Fruit fly (Drosophila melanogaster) whole organism, prepupa: ENCODE results near the gene MED15.

Experiments used
- Blimp-1 ChIP-seq: fragments of 200-800 bp; sonication (Bioruptor generic); optimal IDR thresholded peaks from 3 replicates; lab custom pipeline; 2017; ENCODE audit warnings: missing biosample characterization, missing genetic modification characterization, mild to moderate bottlenecking, moderate library complexity, missing genetic modification reagents
- CG10669 ChIP-seq: fragments of 200-800 bp; sonication (Bioruptor generic); optimal IDR thresholded peaks from 3 replicates; lab custom pipeline; 2018; ENCODE audit warnings: missing biosample characterization, mild to moderate bottlenecking, missing genetic modification characterization, moderate library complexity
- CG11294 ChIP-seq: fragments of 200-800 bp; sonication (Bioruptor generic); IDR thresholded peaks from 2 replicates; pipeline ENCODE4 v1.3.6; 2022; ENCODE audit warnings: missing biosample characterization, missing genetic modification characterization
- CG11902 ChIP-seq: fragments of 200-800 bp; sonication (Bioruptor generic); optimal IDR thresholded peaks from 3 replicates; lab custom pipeline; 2016; ENCODE audit warnings: missing biosample characterization, missing genetic modification characterization
- CG15336 ChIP-seq: fragments of 200-800 bp; sonication (Bioruptor generic); IDR thresholded peaks from 2 replicates; pipeline ENCODE4 v1.3.6; 2022; ENCODE audit warnings: missing biosample characterization, missing genetic modification characterization
- CG1621 ChIP-seq: fragments of 200-800 bp; sonication (Bioruptor generic); optimal IDR thresholded peaks from 3 replicates; lab custom pipeline; 2018; ENCODE audit warnings: missing biosample characterization, mild to moderate bottlenecking, missing genetic modification characterization
- CG3032 ChIP-seq: fragments of 200-800 bp; optimal IDR thresholded peaks from 2 replicates; lab custom pipeline; 2019; ENCODE audit warnings: missing biosample characterization, mild to moderate bottlenecking, missing genetic modification characterization, moderate library complexity
- CG32006 ChIP-seq: fragments of 200-800 bp; sonication (Bioruptor generic); optimal IDR thresholded peaks from 3 replicates; lab custom pipeline; 2017; ENCODE audit warnings: missing biosample characterization, mild to moderate bottlenecking, missing genetic modification characterization
- CG34406 ChIP-seq: fragments of 200-800 bp; sonication (Bioruptor generic); optimal IDR thresholded peaks from 3 replicates; lab custom pipeline; 2016; ENCODE audit warnings: missing biosample characterization, missing genetic modification characterization
- CG3919 ChIP-seq: fragments of 200-800 bp; sonication (Bioruptor generic); optimal IDR thresholded peaks from 3 replicates; lab custom pipeline; 2016; ENCODE audit warnings: missing biosample characterization, missing genetic modification characterization
- CG4318 ChIP-seq: fragments of 200-800 bp; sonication (Bioruptor generic); optimal IDR thresholded peaks from 3 replicates; lab custom pipeline; 2017; ENCODE audit warnings: missing biosample characterization, mild to moderate bottlenecking, missing genetic modification characterization
- CG6163 ChIP-seq: fragments of 200-800 bp; sonication (Bioruptor generic); IDR thresholded peaks from 3 replicates; pipeline ENCODE4 v1.3.6; 2022; ENCODE audit warnings: missing biosample characterization, missing genetic modification characterization
- CG6276 ChIP-seq: fragments of 200-800 bp; sonication (Bioruptor generic); optimal IDR thresholded peaks from 2 replicates; lab custom pipeline; 2017; ENCODE audit warnings: missing biosample characterization, mild to moderate bottlenecking, missing genetic modification characterization
- CG6792 ChIP-seq: fragments of 200-800 bp; sonication (Bioruptor generic); optimal IDR thresholded peaks from 3 replicates; lab custom pipeline; 2016; ENCODE audit warnings: missing biosample characterization, missing genetic modification characterization
- CG6808 ChIP-seq: fragments of 200-800 bp; sonication (Bioruptor generic); optimal IDR thresholded peaks from 3 replicates; lab custom pipeline; 2017; ENCODE audit warnings: missing biosample characterization, missing genetic modification characterization, mild to moderate bottlenecking, moderate library complexity, missing genetic modification reagents
- CG7368 ChIP-seq: fragments of 200-800 bp; sonication (Bioruptor generic); optimal IDR thresholded peaks from 3 replicates; lab custom pipeline; 2016; ENCODE audit warnings: missing biosample characterization, missing genetic modification characterization
- CG8119 ChIP-seq: fragments of 200-800 bp; sonication (Bioruptor generic); IDR thresholded peaks from 3 replicates; pipeline ENCODE4 v1.3.6; 2022; ENCODE audit warnings: missing biosample characterization, missing genetic modification characterization
- CG8319 ChIP-seq: fragments of 200-800 bp; sonication (Bioruptor generic); optimal IDR thresholded peaks from 3 replicates; lab custom pipeline; 2016; ENCODE audit warnings: missing biosample characterization, missing genetic modification characterization
- CG8632 ChIP-seq: fragments of 200-800 bp; sonication (Bioruptor generic); optimal IDR thresholded peaks from 3 replicates; lab custom pipeline; 2016; ENCODE audit warnings: missing biosample characterization, missing genetic modification characterization
- CG9139 ChIP-seq: fragments of 200-800 bp; sonication (Bioruptor generic); optimal IDR thresholded peaks from 3 replicates; lab custom pipeline; 2017; ENCODE audit warnings: missing biosample characterization, mild to moderate bottlenecking, missing genetic modification characterization
- Eip75B ChIP-seq: fragments of 200-800 bp; sonication (Bioruptor generic); optimal IDR thresholded peaks from 3 replicates; lab custom pipeline; 2016; ENCODE audit warnings: missing biosample characterization, missing genetic modification characterization
- Eip78C ChIP-seq: fragments of 200-800 bp; sonication (Bioruptor generic); peaks from one replicate; lab custom pipeline; 2016; ENCODE audit warnings: missing biosample characterization, missing genetic modification characterization
- Eip93F ChIP-seq: fragments of 200-800 bp; sonication (Bioruptor generic); optimal IDR thresholded peaks from 2 replicates; lab custom pipeline; 2016; ENCODE audit warnings: missing biosample characterization, mild to moderate bottlenecking, missing genetic modification characterization
- Ets21C ChIP-seq: fragments of 200-800 bp; sonication (Bioruptor generic); optimal IDR thresholded peaks from 3 replicates; lab custom pipeline; 2016; ENCODE audit warnings: missing biosample characterization, missing genetic modification characterization
- Gug ChIP-seq: fragments of 200-800 bp; sonication (Bioruptor generic); IDR thresholded peaks from 2 replicates; pipeline ENCODE4 v1.3.6; 2022; ENCODE audit warnings: missing biosample characterization, missing genetic modification characterization
- Hr4 ChIP-seq: fragments of 200-800 bp; sonication (Bioruptor generic); optimal IDR thresholded peaks from 3 replicates; lab custom pipeline; 2016; ENCODE audit warnings: missing biosample characterization, missing genetic modification characterization
- Lpt ChIP-seq: fragments of 200-800 bp; sonication (Bioruptor generic); optimal IDR thresholded peaks from 3 replicates; lab custom pipeline; 2016; ENCODE audit warnings: missing biosample characterization, missing genetic modification characterization
- Met ChIP-seq: fragments of 200-800 bp; sonication (Bioruptor generic); optimal IDR thresholded peaks from 3 replicates; lab custom pipeline; 2016; ENCODE audit warnings: missing biosample characterization, missing genetic modification characterization
- OdsH ChIP-seq: fragments of 200-800 bp; sonication (Bioruptor generic); optimal IDR thresholded peaks from 3 replicates; lab custom pipeline; 2016; ENCODE audit warnings: missing biosample characterization, missing genetic modification characterization
- Sox102F ChIP-seq: fragments of 200-800 bp; sonication (Bioruptor generic); optimal IDR thresholded peaks from 2 replicates; lab custom pipeline; 2016; ENCODE audit warnings: missing biosample characterization, mild to moderate bottlenecking, missing genetic modification characterization
- Sox14 ChIP-seq: fragments of 200-800 bp; sonication (Bioruptor generic); optimal IDR thresholded peaks from 3 replicates; lab custom pipeline; 2016; ENCODE audit warnings: missing biosample characterization, missing genetic modification characterization
- Sox15 ChIP-seq: fragments of 200-800 bp; sonication (Bioruptor generic); optimal IDR thresholded peaks from 3 replicates; lab custom pipeline; 2016; ENCODE audit warnings: missing biosample characterization, missing genetic modification characterization
- achi ChIP-seq: fragments of 200-800 bp; sonication (Bioruptor generic); optimal IDR thresholded peaks from 3 replicates; lab custom pipeline; 2016; ENCODE audit warnings: missing biosample characterization, missing genetic modification characterization
- acj6 ChIP-seq: fragments of 200-800 bp; sonication (Bioruptor generic); optimal IDR thresholded peaks from 3 replicates; lab custom pipeline; 2016; ENCODE audit warnings: missing biosample characterization, missing genetic modification characterization
- dac ChIP-seq: fragments of 200-800 bp; sonication (Bioruptor generic); optimal IDR thresholded peaks from 2 replicates; lab custom pipeline; 2017; ENCODE audit warnings: missing biosample characterization, mild to moderate bottlenecking, missing genetic modification characterization
- dsx ChIP-seq: fragments of 200-800 bp; optimal IDR thresholded peaks from 3 replicates; lab custom pipeline; 2019; ENCODE audit warnings: missing biosample characterization, mild to moderate bottlenecking, missing genetic modification characterization, moderate library complexity; ENCODE audit not compliant: poor library complexity, severe bottlenecking
- esn ChIP-seq: fragments of 200-800 bp; sonication (Bioruptor generic); optimal IDR thresholded peaks from 2 replicates; lab custom pipeline; 2016; ENCODE audit warnings: missing biosample characterization, mild to moderate bottlenecking, missing genetic modification characterization, moderate library complexity
- fd59A ChIP-seq: fragments of 200-800 bp; sonication (Bioruptor generic); optimal IDR thresholded peaks from 2 replicates; lab custom pipeline; 2017; ENCODE audit warnings: missing biosample characterization, mild to moderate bottlenecking, missing genetic modification characterization, missing genetic modification reagents
- fd85E ChIP-seq: fragments of 200-800 bp; sonication (Bioruptor generic); optimal IDR thresholded peaks from 3 replicates; lab custom pipeline; 2016; ENCODE audit warnings: missing biosample characterization, missing genetic modification characterization
- fkh ChIP-seq: fragments of 200-800 bp; sonication (Bioruptor generic); optimal IDR thresholded peaks from 3 replicates; lab custom pipeline; 2017; ENCODE audit warnings: missing biosample characterization, mild to moderate bottlenecking, missing genetic modification characterization, moderate library complexity
- lz ChIP-seq: fragments of 200-800 bp; sonication (Bioruptor generic); optimal IDR thresholded peaks from 3 replicates; lab custom pipeline; 2016; ENCODE audit warnings: missing biosample characterization, missing genetic modification characterization
- net ChIP-seq: fragments of 200-800 bp; sonication (Bioruptor generic); optimal IDR thresholded peaks from 3 replicates; lab custom pipeline; 2016; ENCODE audit warnings: missing biosample characterization, missing genetic modification characterization
- pdm3 ChIP-seq: fragments of 200-800 bp; sonication (Bioruptor generic); optimal IDR thresholded peaks from 3 replicates; lab custom pipeline; 2016; ENCODE audit warnings: missing biosample characterization, missing genetic modification characterization
- salr ChIP-seq, 2 experiments: fragments of 200-800 bp; sonication (Bioruptor generic); optimal IDR thresholded peaks; 3 replicates each; lab custom pipeline; 2016 to 2018; ENCODE audit warnings: missing biosample characterization in 2 of 2, missing genetic modification characterization in 2 of 2, mild to moderate bottlenecking in 1 of 2
- ss ChIP-seq, 2 experiments: fragments of 200-800 bp; sonication (Bioruptor generic); optimal IDR thresholded peaks; 2 replicates in 1 of 2; 3 replicates in 1 of 2; lab custom pipeline; 2017 to 2018; ENCODE audit warnings: mild to moderate bottlenecking in 2 of 2, missing biosample characterization in 2 of 2, missing genetic modification characterization in 2 of 2, moderate library complexity in 1 of 2
- svp ChIP-seq: fragments of 200-800 bp; sonication (Bioruptor generic); peaks from one replicate; lab custom pipeline; 2016; ENCODE audit warnings: missing biosample characterization, missing genetic modification characterization
- topi ChIP-seq: fragments of 200-800 bp; sonication (Bioruptor generic); optimal IDR thresholded peaks from 3 replicates; lab custom pipeline; 2016; ENCODE audit warnings: missing biosample characterization, missing genetic modification characterization
- vri ChIP-seq: fragments of 200-800 bp; sonication (Bioruptor generic); optimal IDR thresholded peaks from 3 replicates; lab custom pipeline; 2016; ENCODE audit warnings: missing biosample characterization, mild to moderate bottlenecking, missing genetic modification characterization

The MED15 gene

DNA sequence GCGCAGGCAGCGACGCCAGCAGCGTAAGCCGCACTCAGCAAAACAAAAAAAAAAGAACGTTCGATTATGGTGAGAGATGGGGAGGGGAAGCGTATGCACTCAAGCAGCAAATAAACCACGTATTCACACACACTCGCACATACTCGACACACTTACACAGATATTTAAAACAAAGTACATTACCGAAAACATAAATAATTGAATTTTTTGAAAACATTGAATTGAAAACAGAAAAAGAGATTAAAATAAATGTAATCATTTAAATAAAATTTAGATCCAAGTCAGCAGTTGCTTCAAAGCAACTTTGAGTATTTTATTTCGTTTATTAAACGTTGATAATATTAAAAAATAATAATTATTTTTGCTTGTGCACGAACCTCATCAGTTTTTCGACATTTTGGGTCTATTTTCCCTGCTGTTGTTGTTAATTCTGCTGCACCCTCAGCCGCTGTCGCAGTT, 1.8 kb upstream of the MED15 start (continued):
- no peak for TF ChIP-seq Sox14 (GFP tag; lab: Kevin White, UChicago)
- peak; percentile 34 for TF ChIP-seq topi (GFP tag; lab: Kevin White, UChicago)
- peak; percentile 2 for TF ChIP-seq CG9139 (GFP tag; lab: Kevin White, UChicago)
- peak; percentile 65 for TF ChIP-seq CG6276 (GFP tag; lab: Kevin White, UChicago)
- peak; percentile 65 for TF ChIP-seq acj6 (GFP tag; lab: Kevin White, UChicago)
- TF ChIP-seq Hr4: peak; percentile 47
- TF ChIP-seq net (GFP tag; lab: Kevin White, UChicago): peak; percentile 41
- TF ChIP-seq pdm3 (GFP tag; lab: Kevin White, UChicago): peak; percentile 46
- peak; percentile 81; the same call in 2 of the 3 replicates for TF ChIP-seq CG6163 (GFP tag; lab: Robert Waterston, UW)
- TF ChIP-seq ss (GFP tag; optimal IDR thresholded peaks at IDR 0.05; lab: Kevin White, UChicago): peak; percentile 48 to 69
- peak; percentile 25 for TF ChIP-seq Sox102F (GFP tag; lab: Kevin White, UChicago)
- no peak for TF ChIP-seq salr (GFP tag; optimal IDR thresholded peaks at IDR 0.05; lab: Kevin White, UChicago)
- no peak for TF ChIP-seq Gug
- no peak for TF ChIP-seq Ets21C
- TF ChIP-seq CG6792: peak; percentile 49
- no peak for TF ChIP-seq CG8119 (GFP tag; lab: Robert Waterston, UW)
- TF ChIP-seq Sox15 (GFP tag; lab: Kevin White, UChicago): peak; percentile 33
- peak; percentile 11 for TF ChIP-seq Eip75B (GFP tag; lab: Kevin White, UChicago)
- peak; percentile 46 for TF ChIP-seq Met
- TF ChIP-seq CG4318: peak; percentile 7
- TF ChIP-seq achi (GFP tag; lab: Kevin White, UChicago): peak; percentile 47

DNA sequence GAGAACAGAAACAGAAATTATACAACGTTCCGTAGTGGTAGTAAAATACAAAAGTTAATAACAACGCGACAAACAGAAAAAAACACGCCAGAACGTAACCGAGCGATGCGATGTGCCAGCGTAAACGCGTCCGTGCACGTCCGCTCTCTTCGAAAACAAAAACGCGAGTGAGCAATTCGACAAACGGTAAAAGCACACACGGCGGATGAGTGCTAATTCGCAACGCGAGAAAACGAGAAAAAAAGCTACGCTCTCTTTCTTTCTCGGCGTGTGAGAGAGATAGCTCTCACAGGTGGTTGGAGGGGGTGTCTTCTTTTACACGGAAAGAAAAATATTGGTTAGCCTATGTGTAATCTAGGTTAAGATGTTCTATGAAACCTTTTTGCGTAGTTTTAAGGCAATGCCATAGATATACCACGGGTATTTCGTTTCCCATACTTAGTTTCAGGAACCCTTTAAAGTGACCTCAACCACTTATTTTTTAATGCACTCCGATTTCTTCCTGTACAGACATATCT, 681 bp upstream of the MED15 start, which contains the start of gene CG4297:
Gene CG4297, minus strand, starts transcription at position 128 of the 518 bp plus-strand sequence.
- peak; percentile 87 for TF ChIP-seq pdm3 (GFP tag; lab: Kevin White, UChicago)
- TF ChIP-seq fd59A (GFP tag; lab: Kevin White, UChicago): peak; percentile 38
- no peak for TF ChIP-seq fd85E (GFP tag; lab: Kevin White, UChicago)
- peak; percentile 69 for TF ChIP-seq vri (GFP tag; lab: Kevin White, UChicago)
- peak; percentile 73 for TF ChIP-seq CG3032 (tag; lab: Kevin White, UChicago)
- TF ChIP-seq CG3919 (GFP tag; lab: Kevin White, UChicago): peak; percentile 84
- TF ChIP-seq CG34406 (GFP tag; lab: Kevin White, UChicago): peak; percentile 71
- TF ChIP-seq Lpt (GFP tag; lab: Kevin White, UChicago): peak; percentile 81
- peak; percentile 75 for TF ChIP-seq CG8319 (GFP tag; lab: Kevin White, UChicago)
- TF ChIP-seq Eip93F (GFP tag; lab: Kevin White, UChicago): peak; percentile 64
- TF ChIP-seq CG6808 (GFP tag; lab: Kevin White, UChicago): peak; percentile 72
- no peak for TF ChIP-seq CG15336 (GFP tag; lab: Robert Waterston, UW)
- TF ChIP-seq CG8119 (GFP tag; lab: Robert Waterston, UW): no peak
- peak; percentile 52 for TF ChIP-seq CG9139 (GFP tag; lab: Kevin White, UChicago)
- TF ChIP-seq CG10669 (GFP tag; lab: Kevin White, UChicago): peak; percentile 83
- peak; percentile 68 for TF ChIP-seq CG7368 (GFP tag; lab: Kevin White, UChicago)
- peak; percentile 87 for TF ChIP-seq OdsH (GFP tag; lab: Kevin White, UChicago)
- TF ChIP-seq fkh: peak; percentile 41
- peak; percentile 85 for TF ChIP-seq CG6276 (GFP tag; lab: Kevin White, UChicago)
- peak; percentile 90 for TF ChIP-seq CG32006
- TF ChIP-seq dsx (GFP tag; lab: Kevin White, UChicago): peak; percentile 74
- TF ChIP-seq lz: peak; percentile 80
- TF ChIP-seq Sox102F (GFP tag; lab: Kevin White, UChicago): peak; percentile 81
- TF ChIP-seq CG8632 (GFP tag; lab: Kevin White, UChicago): peak; percentile 77
- peak; percentile 72 for TF ChIP-seq Met
- peak; percentile 84 for TF ChIP-seq dac (GFP tag; lab: Kevin White, UChicago)
- TF ChIP-seq CG1621 (tag; lab: Kevin White, UChicago): peak; percentile 80
- no peak for TF ChIP-seq CG11294
- TF ChIP-seq svp: peak; percentile 92
- TF ChIP-seq CG11902: peak; percentile 69
- peak; percentile 80 for TF ChIP-seq esn
- TF ChIP-seq Hr4: peak; percentile 93
- peak; percentile 71 for TF ChIP-seq Sox15 (GFP tag; lab: Kevin White, UChicago)
- peak; percentile 96 for TF ChIP-seq Eip78C
- peak; percentile 83 for TF ChIP-seq CG6792
- TF ChIP-seq CG6163 (GFP tag; lab: Robert Waterston, UW): no peak
- TF ChIP-seq salr (GFP tag; optimal IDR thresholded peaks at IDR 0.05; lab: Kevin White, UChicago): peak; percentile 42 to 76
- peak; percentile 50 for TF ChIP-seq Blimp-1 (GFP tag; lab: Kevin White, UChicago)
- TF ChIP-seq achi (GFP tag; lab: Kevin White, UChicago): peak; percentile 71
